Fruit fly (Drosophila melanogaster): ENCODE results near the gene MED17.

MED17 gene

dm6 chr3R:18198518-18199118 is 9.7 kb downstream of the MED17 start (continued):
- TF ChIP-seq unpg (GFP tag; optimal IDR thresholded peaks at IDR 0.05), result peak; percentile 11
- peak; percentile 22 for TF ChIP-seq Atf-2 (GFP tag; optimal IDR thresholded peaks at IDR 0.05)
- TF ChIP-seq Dad (GFP tag; optimal IDR thresholded peaks at IDR 0.05), result peak; percentile 17
- TF ChIP-seq bab2 (GFP tag; optimal IDR thresholded peaks at IDR 0.05), result peak; percentile 57
- TF ChIP-seq kay (GFP tag; optimal IDR thresholded peaks at IDR 0.05), result peak; percentile 37
- TF ChIP-seq Camta (GFP tag; optimal IDR thresholded peaks at IDR 0.05), result peak; percentile 20
- no peak for TF ChIP-seq Gug (GFP tag; IDR thresholded peaks at IDR 0.05)
- TF ChIP-seq CG4854 (GFP tag; optimal IDR thresholded peaks at IDR 0.05), result peak; percentile 46
- TF ChIP-seq CG4707 (GFP tag; optimal IDR thresholded peaks at IDR 0.05), result peak; percentile 57
- TF ChIP-seq Fer2 (tag; optimal IDR thresholded peaks at IDR 0.05), result no peak
- peak; percentile 55 for TF ChIP-seq CG3407 (GFP tag; optimal IDR thresholded peaks at IDR 0.05)
- TF ChIP-seq tio (GFP tag; optimal IDR thresholded peaks at IDR 0.05), result no peak
- TF ChIP-seq NC2β (GFP tag; optimal IDR thresholded peaks at IDR 0.05), result peak; percentile 20
- TF ChIP-seq Med (GFP tag), result peak; percentile 93
- TF ChIP-seq CG18476 (GFP tag; optimal IDR thresholded peaks at IDR 0.05), result peak; percentile 39
- TF ChIP-seq gem (tag; optimal IDR thresholded peaks at IDR 0.05), result peak; percentile 41
- TF ChIP-seq bigmax (GFP tag; optimal IDR thresholded peaks at IDR 0.05), result no peak
- peak; percentile 12 for TF ChIP-seq phol (tag; optimal IDR thresholded peaks at IDR 0.05)
- no peak for TF ChIP-seq CG4617 (GFP tag; optimal IDR thresholded peaks at IDR 0.05; ENCODE audit: borderline replicate concordance)
- TF ChIP-seq Tbp (GFP tag; optimal IDR thresholded peaks at IDR 0.05), result no peak
- TF ChIP-seq Atf6 (GFP tag; IDR thresholded peaks at IDR 0.05), result no peak
- TF ChIP-seq Hand (GFP tag; optimal IDR thresholded peaks at IDR 0.05), result peak; percentile 49
- TF ChIP-seq CG11695 (GFP tag; IDR thresholded peaks at IDR 0.05), result no peak
- no peak for TF ChIP-seq slbo (GFP tag; IDR thresholded peaks at IDR 0.05)
- peak; percentile 39 for TF ChIP-seq CG12744 (GFP tag; optimal IDR thresholded peaks at IDR 0.05)
- TF ChIP-seq CG7928 (GFP tag; optimal IDR thresholded peaks at IDR 0.05), result no peak
- TF ChIP-seq CG6765 (GFP tag; optimal IDR thresholded peaks at IDR 0.05), result peak; percentile 21
- peak; percentile 61 for TF ChIP-seq CG18599 (GFP tag; optimal IDR thresholded peaks at IDR 0.05)
- no peak for TF ChIP-seq CG42726 (GFP tag; IDR thresholded peaks at IDR 0.05; ENCODE audit: partially characterized antibody)
- TF ChIP-seq Lpt (GFP tag; optimal IDR thresholded peaks at IDR 0.05), result no peak
- no peak for TF ChIP-seq CG7786 (GFP tag; optimal IDR thresholded peaks at IDR 0.05)
- peak in 1 of 2 experiments; percentile 48 for TF ChIP-seq Eip74EF (GFP tag; optimal IDR thresholded peaks at IDR 0.05)
- peak; percentile 26 for TF ChIP-seq p53 (GFP tag; optimal IDR thresholded peaks at IDR 0.05)
- TF ChIP-seq Hey (tag; optimal IDR thresholded peaks at IDR 0.05), result peak; percentile 47
- no peak for TF ChIP-seq dan (GFP tag; IDR thresholded peaks at IDR 0.05)
- TF ChIP-seq al (GFP tag; IDR thresholded peaks at IDR 0.05), result no peak
- TF ChIP-seq lilli (GFP tag; optimal IDR thresholded peaks at IDR 0.05), result peak; percentile 26
- peak; percentile 48 for TF ChIP-seq MTF-1 (GFP tag; optimal IDR thresholded peaks at IDR 0.05; ENCODE audit: borderline replicate concordance)
- TF ChIP-seq ERR (GFP tag; optimal IDR thresholded peaks at IDR 0.05), result peak; percentile 41
- no peak for TF ChIP-seq CG12659 (GFP tag; optimal IDR thresholded peaks at IDR 0.05)
- TF ChIP-seq HHEX (GFP tag; optimal IDR thresholded peaks at IDR 0.05), result peak; percentile 7
- peak; percentile 67 for TF ChIP-seq org-1 (GFP tag; optimal IDR thresholded peaks at IDR 0.05)
- TF ChIP-seq Fer1 (GFP tag; optimal IDR thresholded peaks at IDR 0.05), result peak; percentile 83
- peak in 1 of 2 experiments; percentile 1 for TF ChIP-seq Hr51 (GFP tag; optimal IDR thresholded peaks at IDR 0.05)
- TF ChIP-seq dmrt99B (tag; optimal IDR thresholded peaks at IDR 0.05), result peak; percentile 30
- TF ChIP-seq Drgx (GFP tag; IDR thresholded peaks at IDR 0.05), result no peak
- no peak for TF ChIP-seq CG15073 (GFP tag; optimal IDR thresholded peaks at IDR 0.05)
- TF ChIP-seq CG15514 (GFP tag; optimal IDR thresholded peaks at IDR 0.05), result peak; percentile 25
- peak; percentile 56 for TF ChIP-seq grn (GFP tag; optimal IDR thresholded peaks at IDR 0.05)
- peak; percentile 58 for TF ChIP-seq fd64A (GFP tag; optimal IDR thresholded peaks at IDR 0.05)
